Fruit fly (Drosophila melanogaster) whole organism, embryonic: ENCODE data around the gene Oatp33Eb.

ENCODE experiments used
- Adf1 ChIP-seq: fragments of 200-800 bp; sonication (Bioruptor generic); IDR thresholded peaks from 2 replicates; pipeline ENCODE4 v1.3.6; 2022; ENCODE audit warnings: missing biosample characterization, missing genetic modification characterization
- CG12104 ChIP-seq: fragments of 200-800 bp; sonication (Bioruptor generic); optimal IDR thresholded peaks from 3 replicates; lab custom pipeline; 2016; ENCODE audit warnings: missing biosample characterization, missing genetic modification characterization
- CG12236 ChIP-seq: fragments of 200-800 bp; sonication (Bioruptor generic); optimal IDR thresholded peaks from 2 replicates; lab custom pipeline; 2016; ENCODE audit warnings: missing biosample characterization, missing genetic modification characterization
- CG12769 ChIP-seq: fragments of 200-800 bp; sonication (Bioruptor generic); optimal IDR thresholded peaks from 2 replicates; lab custom pipeline; 2019; ENCODE audit warnings: missing biosample characterization, mild to moderate bottlenecking, missing genetic modification characterization, moderate library complexity
- CG12942 ChIP-seq: fragments of 200-800 bp; sonication (Bioruptor generic); optimal IDR thresholded peaks from 3 replicates; lab custom pipeline; 2016; ENCODE audit warnings: missing biosample characterization, missing genetic modification characterization
- CG13287 ChIP-seq: fragments of 200-800 bp; sonication (Bioruptor generic); IDR thresholded peaks from 2 replicates; pipeline ENCODE4 v1.3.6; 2022; ENCODE audit warnings: missing biosample characterization, missing genetic modification characterization; ENCODE audit not compliant: partially characterized antibody
- CG13894 ChIP-seq: fragments of 200-800 bp; sonication (Bioruptor generic); optimal IDR thresholded peaks from 3 replicates; lab custom pipeline; 2018; ENCODE audit warnings: missing biosample characterization, mild to moderate bottlenecking, missing genetic modification characterization, moderate library complexity
- CG15011 ChIP-seq: fragments of 200-800 bp; sonication (Bioruptor generic); optimal IDR thresholded peaks from 3 replicates; lab custom pipeline; 2018; ENCODE audit warnings: missing biosample characterization, mild to moderate bottlenecking, missing genetic modification characterization
- CG15479 ChIP-seq: fragments of 200-800 bp; sonication (Bioruptor generic); optimal IDR thresholded peaks from 3 replicates; lab custom pipeline; 2019; ENCODE audit warnings: missing biosample characterization, mild to moderate bottlenecking, missing genetic modification characterization, moderate library complexity
- CG17359 ChIP-seq: fragments of 200-800 bp; sonication (Bioruptor generic); optimal IDR thresholded peaks from 3 replicates; lab custom pipeline; 2018; ENCODE audit warnings: missing biosample characterization, mild to moderate bottlenecking, missing genetic modification characterization, moderate library complexity
- CG17912 ChIP-seq: fragments of 200-800 bp; sonication (Bioruptor generic); optimal IDR thresholded peaks from 2 replicates; lab custom pipeline; 2018; ENCODE audit warnings: missing biosample characterization, mild to moderate bottlenecking, missing genetic modification characterization
- CG34422 ChIP-seq: fragments of 200-800 bp; sonication (Bioruptor generic); IDR thresholded peaks from 3 replicates; pipeline ENCODE4 v1.3.6; 2022; ENCODE audit warnings: missing biosample characterization, missing genetic modification characterization
- CG42726 ChIP-seq: fragments of 200-800 bp; sonication (Bioruptor generic); IDR thresholded peaks from 2 replicates; pipeline ENCODE4 v1.3.6; 2022; ENCODE audit warnings: missing biosample characterization, missing genetic modification characterization; ENCODE audit not compliant: partially characterized antibody
- CG4854 ChIP-seq: fragments of 200-800 bp; sonication (Bioruptor generic); optimal IDR thresholded peaks from 2 replicates; lab custom pipeline; 2016; ENCODE audit warnings: missing biosample characterization, missing genetic modification characterization, inconsistent platforms
- CG6689 ChIP-seq: fragments of 200-800 bp; sonication (Bioruptor generic); IDR thresholded peaks from 2 replicates; pipeline ENCODE4 v1.3.6; 2022; ENCODE audit warnings: missing biosample characterization, missing genetic modification characterization
- CG7786 ChIP-seq: fragments of 200-800 bp; sonication (Bioruptor generic); optimal IDR thresholded peaks from 2 replicates; lab custom pipeline; 2016; ENCODE audit warnings: missing biosample characterization, missing genetic modification characterization
- CoRest ChIP-seq: fragments of 200-800 bp; sonication (Bioruptor generic); optimal IDR thresholded peaks from 3 replicates; lab custom pipeline; 2018; ENCODE audit warnings: missing biosample characterization, mild to moderate bottlenecking, missing genetic modification characterization, moderate library complexity
- HmgD ChIP-seq: fragments of 200-800 bp; sonication (Bioruptor generic); optimal IDR thresholded peaks from 3 replicates; lab custom pipeline; 2016; ENCODE audit warnings: missing biosample characterization, missing genetic modification characterization
- Hmr ChIP-seq: fragments of 200-800 bp; sonication (Bioruptor generic); optimal IDR thresholded peaks from 3 replicates; lab custom pipeline; 2017; ENCODE audit warnings: mild to moderate bottlenecking, missing biosample characterization, missing genetic modification reagents, missing genetic modification characterization
- Hr3 ChIP-seq: fragments of 200-800 bp; sonication (Bioruptor generic); optimal IDR thresholded peaks from 3 replicates; lab custom pipeline; 2016; ENCODE audit warnings: missing biosample characterization, missing genetic modification characterization
- MBD-R2 ChIP-seq: fragments of 200-800 bp; sonication (Bioruptor generic); IDR thresholded peaks from 2 replicates; pipeline ENCODE4 v1.3.6; 2022; ENCODE audit warnings: missing biosample characterization, missing genetic modification characterization
- MESR4 ChIP-seq: fragments of 200-800 bp; sonication (Bioruptor generic); optimal IDR thresholded peaks from 2 replicates; lab custom pipeline; 2018; ENCODE audit warnings: missing biosample characterization, mild to moderate bottlenecking, missing genetic modification characterization, moderate library complexity
- Oli ChIP-seq: fragments of 200-800 bp; sonication (Bioruptor generic); optimal IDR thresholded peaks from 2 replicates; lab custom pipeline; 2018; ENCODE audit warnings: missing biosample characterization, mild to moderate bottlenecking, missing genetic modification characterization, moderate library complexity
- Opbp ChIP-seq: fragments of 200-800 bp; sonication (Bioruptor generic); IDR thresholded peaks from 3 replicates; pipeline ENCODE4 v1.3.6; 2022; ENCODE audit warnings: missing biosample characterization, missing genetic modification characterization; ENCODE audit not compliant: partially characterized antibody
- Six4 ChIP-seq: fragments of 200-800 bp; sonication (Bioruptor generic); optimal IDR thresholded peaks from 2 replicates; lab custom pipeline; 2016; ENCODE audit warnings: missing biosample characterization, missing genetic modification characterization
- ab ChIP-seq: fragments of 200-800 bp; sonication (Bioruptor generic); optimal IDR thresholded peaks from 2 replicates; lab custom pipeline; 2016; ENCODE audit warnings: missing biosample characterization, missing genetic modification characterization
- bab2 ChIP-seq: fragments of 200-800 bp; sonication (Bioruptor generic); optimal IDR thresholded peaks from 2 replicates; lab custom pipeline; 2016; ENCODE audit warnings: missing biosample characterization, missing genetic modification characterization
- bbx ChIP-seq: fragments of 200-800 bp; sonication (Bioruptor generic); IDR thresholded peaks from 2 replicates; pipeline ENCODE4 v1.3.6; 2022; ENCODE audit warnings: missing biosample characterization, missing genetic modification characterization; ENCODE audit not compliant: partially characterized antibody
- bigmax ChIP-seq: fragments of 200-800 bp; sonication (Bioruptor generic); optimal IDR thresholded peaks from 2 replicates; lab custom pipeline; 2018; ENCODE audit warnings: missing biosample characterization, mild to moderate bottlenecking, missing genetic modification characterization
- br ChIP-seq: fragments of >200 bp; optimal IDR thresholded peaks from 2 replicates; lab custom pipeline; 2017
- da ChIP-seq: fragments of 200-800 bp; sonication (Bioruptor generic); optimal IDR thresholded peaks from 2 replicates; lab custom pipeline; 2016; ENCODE audit warnings: missing biosample characterization, missing genetic modification characterization
- en ChIP-seq: fragments of 200-800 bp; sonication (Bioruptor generic); optimal IDR thresholded peaks from 2 replicates; lab custom pipeline; 2016; ENCODE audit warnings: missing biosample characterization, missing genetic modification characterization
- eve ChIP-seq, 2 experiments: fragments of >200 bp; optimal IDR thresholded peaks; 2 replicates each; lab custom pipeline; 2017; ENCODE audit warnings: missing biosample characterization in 2 of 2, missing genetic modification characterization in 2 of 2
- eyg ChIP-seq: fragments of 200-800 bp; sonication (Bioruptor generic); optimal IDR thresholded peaks from 3 replicates; lab custom pipeline; 2016; ENCODE audit warnings: missing biosample characterization, missing genetic modification characterization
- gro ChIP-seq: fragments of 200-800 bp; sonication (Bioruptor generic); optimal IDR thresholded peaks from 2 replicates; lab custom pipeline; 2016; ENCODE audit warnings: missing biosample characterization, missing genetic modification characterization
- hb ChIP-seq: fragments of 200-800 bp; sonication (Bioruptor generic); IDR thresholded peaks from 3 replicates; pipeline ENCODE4 v1.3.6; 2022; ENCODE audit warnings: missing biosample characterization, missing genetic modification characterization; ENCODE audit not compliant: partially characterized antibody
- hkb ChIP-seq, 2 experiments: fragments of 200-800 bp in 1 of 2; fragments of >200 bp in 1 of 2; sonication (Bioruptor generic) in 1 of 2; IDR thresholded peaks in 1 of 2; optimal IDR thresholded peaks in 1 of 2; 2 replicates each; pipeline versions ENCODE4 v1.3.6 to Lab custom; 2017 to 2022; ENCODE audit warnings: missing biosample characterization in 1 of 2, missing genetic modification characterization in 1 of 2
- inv ChIP-seq: fragments of 200-800 bp; sonication (Bioruptor generic); IDR thresholded peaks from 2 replicates; pipeline ENCODE4 v1.3.6; 2022; ENCODE audit warnings: missing biosample characterization, missing genetic modification characterization; ENCODE audit not compliant: partially characterized antibody
- kni ChIP-seq: fragments of 200-800 bp; sonication (Bioruptor generic); optimal IDR thresholded peaks from 3 replicates; lab custom pipeline; 2017; ENCODE audit warnings: mild to moderate bottlenecking, missing biosample characterization, missing genetic modification reagents, missing genetic modification characterization
- mld ChIP-seq: fragments of 200-800 bp; sonication (Bioruptor generic); IDR thresholded peaks from 3 replicates; pipeline ENCODE4 v1.3.6; 2022; ENCODE audit warnings: missing biosample characterization, missing genetic modification characterization; ENCODE audit not compliant: partially characterized antibody
- pita ChIP-seq: fragments of 200-800 bp; sonication (Bioruptor generic); optimal IDR thresholded peaks from 2 replicates; lab custom pipeline; 2017; ENCODE audit warnings: missing biosample characterization, mild to moderate bottlenecking, missing genetic modification characterization
- pzg ChIP-seq: fragments of 200-800 bp; sonication (Bioruptor generic); optimal IDR thresholded peaks from 3 replicates; lab custom pipeline; 2018; ENCODE audit warnings: missing biosample characterization, mild to moderate bottlenecking, missing genetic modification characterization, moderate library complexity
- repo ChIP-seq: fragments of 200-800 bp; sonication (Bioruptor generic); optimal IDR thresholded peaks from 2 replicates; lab custom pipeline; 2016; ENCODE audit warnings: missing biosample characterization, missing genetic modification characterization
- row ChIP-seq: fragments of 200-800 bp; sonication (Bioruptor generic); IDR thresholded peaks from 3 replicates; pipeline ENCODE4 v1.3.6; 2022; ENCODE audit warnings: missing biosample characterization, missing genetic modification characterization
- run ChIP-seq: fragments of 200-800 bp; sonication (Bioruptor generic); optimal IDR thresholded peaks from 3 replicates; lab custom pipeline; 2018; ENCODE audit warnings: missing biosample characterization, mild to moderate bottlenecking, missing genetic modification characterization
- twi ChIP-seq: fragments of 200-800 bp; optimal IDR thresholded peaks from 2 replicates; lab custom pipeline; 2019; ENCODE audit warnings: missing biosample characterization, mild to moderate bottlenecking, missing genetic modification characterization, moderate library complexity
- tx ChIP-seq: fragments of 200-800 bp; sonication (Bioruptor generic); optimal IDR thresholded peaks from 2 replicates; lab custom pipeline; 2016; ENCODE audit warnings: missing biosample characterization, missing genetic modification characterization
- vfl ChIP-seq: fragments of 200-800 bp; sonication (Bioruptor generic); optimal IDR thresholded peaks from 2 replicates; lab custom pipeline; 2016; ENCODE audit warnings: missing biosample characterization, missing genetic modification characterization
- wek ChIP-seq: fragments of 200-800 bp; sonication (Bioruptor generic); optimal IDR thresholded peaks from 3 replicates; lab custom pipeline; 2018; ENCODE audit warnings: missing biosample characterization, mild to moderate bottlenecking, missing genetic modification characterization, moderate library complexity

Gene Oatp33Eb

DNA sequence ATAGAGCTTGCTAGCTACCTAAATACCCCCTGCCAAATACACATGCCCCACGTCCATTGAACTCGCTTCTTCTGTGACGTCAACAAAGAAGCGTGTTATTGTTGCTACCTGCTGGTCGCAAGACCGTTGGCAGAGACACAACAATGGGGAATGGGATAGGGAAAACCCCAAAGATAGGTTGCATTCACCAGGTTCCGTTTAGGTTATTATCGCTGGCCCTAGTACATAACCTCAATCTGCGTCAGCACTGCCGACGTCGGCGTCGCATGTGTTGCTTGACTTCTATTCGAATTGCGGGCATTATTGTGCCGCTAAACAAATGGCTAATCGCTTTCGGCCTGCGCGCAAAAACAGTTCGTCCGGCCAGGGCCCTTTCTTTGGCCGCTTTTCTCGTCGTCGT lies 12.9 kb upstream of the Oatp33Eb start (continued):
- TF ChIP-seq mld (GFP tag; lab: Robert Waterston, UW) (no peak), twi (peak; percentile 9), Oli (tag; lab: Kevin White, UChicago) (no peak), bbx (peak; percentile 20; the same call in 1 of the 2 replicates), Six4 (GFP tag; lab: Kevin White, UChicago) (no peak), br (lab: Kevin White, UChicago) (no peak), eyg (no peak), pzg (GFP tag; lab: Kevin White, UChicago) (peak; percentile 5), bigmax (GFP tag; lab: Kevin White, UChicago) (peak; percentile 98), CG34422 (GFP tag; lab: Robert Waterston, UW) (peak; percentile 51; the same call in 1 of the 3 replicates), CG12769 (tag; lab: Kevin White, UChicago) (peak; percentile 11), Hmr (no peak), ab (GFP tag; lab: Kevin White, UChicago) (no peak), MESR4 (GFP tag; lab: Kevin White, UChicago) (peak; percentile 17), Opbp (GFP tag; lab: Robert Waterston, UW) (no peak; the same call in 2 of the 3 replicates), hb (GFP tag; lab: Robert Waterston, UW) (no peak), row (GFP tag; lab: Robert Waterston, UW) (no peak; the same call in 2 of the 3 replicates), kni (GFP tag; lab: Kevin White, UChicago) (peak; percentile 34), CG15011 (GFP tag; lab: Kevin White, UChicago) (no peak), MBD-R2 (GFP tag; lab: Robert Waterston, UW) (peak; percentile 28; the same call in 1 of the 2 replicates), CG6689 (no peak), CG15479 (GFP tag; lab: Kevin White, UChicago) (peak; percentile 84), tx (GFP tag; lab: Kevin White, UChicago) (no peak), Adf1 (GFP tag; lab: Robert Waterston, UW) (peak; percentile 86), bab2 (GFP tag; lab: Kevin White, UChicago) (no peak), hkb (optimal IDR thresholded peaks at IDR 0.05; lab: Kevin White, UChicago) (no peak), hkb (GFP tag; IDR thresholded peaks at IDR 0.05; lab: Robert Waterston, UW) (no peak)

DNA sequence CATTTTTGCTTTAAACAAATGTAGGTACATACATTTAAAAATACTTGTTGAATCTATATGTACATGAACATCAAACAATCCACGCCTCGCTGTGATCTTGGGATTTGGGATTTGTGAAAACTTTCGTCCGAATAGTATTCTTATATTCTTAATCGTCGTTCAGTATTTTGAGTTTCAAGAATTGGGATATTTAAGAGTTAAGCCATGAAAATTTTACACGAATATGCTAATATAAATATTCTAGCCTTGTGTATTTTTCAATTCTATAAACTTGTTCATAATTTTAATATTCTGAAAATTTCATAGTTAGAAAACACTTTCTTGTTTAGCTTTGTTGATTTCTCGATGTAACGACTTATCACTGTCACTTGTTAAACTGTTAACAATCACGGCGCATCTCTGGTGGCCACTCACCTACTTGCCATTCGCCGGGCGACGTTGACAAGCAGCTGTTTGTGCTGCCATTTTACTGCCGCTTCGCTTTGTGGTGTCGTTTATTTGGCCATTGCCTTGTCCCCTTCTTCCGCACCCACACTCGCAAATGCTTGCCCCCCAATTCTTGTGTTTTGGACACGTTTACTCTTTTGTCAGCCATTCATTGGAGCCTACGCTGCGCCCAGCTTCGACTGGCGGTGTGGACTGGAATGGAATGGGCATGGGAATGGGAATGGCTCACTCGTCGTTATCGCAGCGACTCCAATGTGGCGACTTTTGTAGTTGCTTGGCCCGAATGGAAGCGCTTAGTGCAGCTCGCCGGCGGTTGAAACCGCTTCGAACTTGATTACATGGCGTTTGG lies 12.1 kb upstream of the Oatp33Eb start:
- TF ChIP-seq CG4854 (GFP tag; lab: Kevin White, UChicago) (no peak), CG12104 (GFP tag; lab: Kevin White, UChicago) (no peak), CG7786 (GFP tag; lab: Kevin White, UChicago) (no peak), CG12236 (GFP tag; lab: Kevin White, UChicago) (no peak), pita (GFP tag; lab: Kevin White, UChicago) (no peak), gro (GFP tag; lab: Kevin White, UChicago) (no peak), wek (GFP tag; lab: Kevin White, UChicago) (no peak), repo (GFP tag; lab: Kevin White, UChicago) (no peak), CG42726 (GFP tag; lab: Robert Waterston, UW) (no peak), run (no peak), en (GFP tag; lab: Kevin White, UChicago) (no peak), CG12942 (no peak), vfl (GFP tag; lab: Kevin White, UChicago) (no peak), CG17912 (no peak), CG13894 (no peak), inv (GFP tag; lab: Robert Waterston, UW) (no peak), HmgD (GFP tag; lab: Kevin White, UChicago) (no peak), da (GFP tag; lab: Kevin White, UChicago) (no peak), Hr3 (GFP tag; lab: Kevin White, UChicago) (no peak), row (GFP tag; lab: Robert Waterston, UW) (peak; percentile 88), CG17359 (tag; lab: Kevin White, UChicago) (no peak), CG13287 (peak; percentile 37; the same call in 1 of the 2 replicates), eve (GFP tag; optimal IDR thresholded peaks at IDR 0.05; lab: Kevin White, UChicago) (no peak), CoRest (tag; lab: Kevin White, UChicago) (no peak)
